Worm (Caenorhabditis elegans) whole organism, late embryonic: Measurements from ENCODE around the gene wht-6.
A peak's percentile ranks its signal among the peaks of the same experiment; 100 is the strongest.

Source experiments
- C08G9.2 ChIP-seq: sonication (generic microtip); optimal IDR thresholded peaks from 2 replicates; lab custom pipeline; 2016; ENCODE audit warnings: mild to moderate bottlenecking, missing genetic modification characterization, moderate library complexity, missing compliant biosample characterization
- F13H6.1 ChIP-seq: sonication (generic microtip); optimal IDR thresholded peaks from 2 replicates; lab custom pipeline; 2016; ENCODE audit warnings: missing genetic modification characterization, missing compliant biosample characterization
- K02D7.2 ChIP-seq: sonication (generic microtip); optimal IDR thresholded peaks from 2 replicates; lab custom pipeline; 2017; ENCODE audit warnings: mild to moderate bottlenecking, missing genetic modification characterization, missing compliant biosample characterization
- K09A11.1 ChIP-seq: sonication (generic microtip); optimal IDR thresholded peaks from 2 replicates; lab custom pipeline; 2017; ENCODE audit warnings: antibody characterized with exemption, mild to moderate bottlenecking, missing genetic modification characterization, missing compliant biosample characterization; ENCODE audit not compliant: insufficient read depth
- T23F11.4 ChIP-seq: fragments of 200-800 bp; sonication (Bioruptor generic); optimal IDR thresholded peaks from 2 replicates; lab custom pipeline; 2018; ENCODE audit warnings: mild to moderate bottlenecking, missing genetic modification characterization, missing compliant biosample characterization
- ahr-1 ChIP-seq: sonication (generic microtip); optimal IDR thresholded peaks from 2 replicates; lab custom pipeline; 2016; ENCODE audit warnings: missing genetic modification characterization, missing compliant biosample characterization
- ceh-18 ChIP-seq: sonication (generic microtip); optimal IDR thresholded peaks from 2 replicates; lab custom pipeline; 2016; ENCODE audit warnings: missing genetic modification characterization, missing compliant biosample characterization
- ceh-2 ChIP-seq: sonication (generic microtip); optimal IDR thresholded peaks from 2 replicates; lab custom pipeline; 2016; ENCODE audit warnings: missing genotype, missing genetic modification characterization, missing compliant biosample characterization
- che-1 ChIP-seq: sonication (generic microtip); optimal IDR thresholded peaks from 2 replicates; lab custom pipeline; 2016; ENCODE audit warnings: mild to moderate bottlenecking, missing genetic modification characterization, missing compliant biosample characterization
- dve-1 ChIP-seq: sonication (generic microtip); optimal IDR thresholded peaks from 2 replicates; lab custom pipeline; 2017; ENCODE audit warnings: antibody characterized with exemption, mild to moderate bottlenecking, missing genetic modification characterization, missing compliant biosample characterization
- elt-2 ChIP-seq: sonication (generic microtip); optimal IDR thresholded peaks from 2 replicates; lab custom pipeline; 2016; ENCODE audit warnings: missing genetic modification reagents, missing genetic modification characterization, missing compliant biosample characterization
- ets-4 ChIP-seq: sonication (generic microtip); optimal IDR thresholded peaks from 2 replicates; lab custom pipeline; 2016; ENCODE audit warnings: missing genetic modification characterization, missing compliant biosample characterization
- fax-1 ChIP-seq: sonication (generic microtip); optimal IDR thresholded peaks from 2 replicates; lab custom pipeline; 2016; ENCODE audit warnings: missing genotype, missing genetic modification characterization, missing compliant biosample characterization
- fkh-6 ChIP-seq: sonication (generic microtip); optimal IDR thresholded peaks from 2 replicates; lab custom pipeline; 2016; ENCODE audit warnings: missing genetic modification characterization, missing compliant biosample characterization
- hlh-30 ChIP-seq: sonication (generic microtip); optimal IDR thresholded peaks from 2 replicates; lab custom pipeline; 2017; ENCODE audit warnings: antibody characterized with exemption, missing genetic modification characterization, missing compliant biosample characterization; ENCODE audit not compliant: insufficient read depth
- hlh-8 ChIP-seq: sonication (generic microtip); optimal IDR thresholded peaks from 2 replicates; lab custom pipeline; 2016; ENCODE audit warnings: missing genotype, missing genetic modification characterization, missing compliant biosample characterization
- lim-6 ChIP-seq: sonication (generic microtip); optimal IDR thresholded peaks from 2 replicates; lab custom pipeline; 2016; ENCODE audit warnings: missing genetic modification characterization, missing compliant biosample characterization
- lin-11 ChIP-seq: fragments of 200-800 bp; sonication (Bioruptor generic); optimal IDR thresholded peaks from 2 replicates; lab custom pipeline; 2018; ENCODE audit warnings: mild to moderate bottlenecking, missing genetic modification characterization, missing compliant biosample characterization
- madf-2 ChIP-seq: sonication (generic microtip); optimal IDR thresholded peaks from 2 replicates; lab custom pipeline; 2017; ENCODE audit warnings: missing genetic modification characterization, missing compliant biosample characterization
- mec-3 ChIP-seq: sonication (generic microtip); optimal IDR thresholded peaks from 2 replicates; lab custom pipeline; 2016; ENCODE audit warnings: borderline replicate concordance, missing genetic modification characterization, missing compliant biosample characterization
- nfya-1 ChIP-seq: sonication (generic microtip); optimal IDR thresholded peaks from 2 replicates; lab custom pipeline; 2017; ENCODE audit warnings: missing genetic modification characterization, mild to moderate bottlenecking, missing compliant biosample characterization, antibody characterized with exemption, moderate library complexity
- pax-1 ChIP-seq: fragments of 150-350 bp; optimal IDR thresholded peaks from 2 replicates; lab custom pipeline; 2014; ENCODE audit warnings: missing biosample characterization, missing genetic modification characterization
- pha-2 ChIP-seq: sonication (generic microtip); optimal IDR thresholded peaks from 2 replicates; lab custom pipeline; 2017; ENCODE audit warnings: mild to moderate bottlenecking, missing genetic modification characterization, missing compliant biosample characterization
- pha-4 ChIP-seq: fragments of 150-350 bp; optimal IDR thresholded peaks from 2 replicates; lab custom pipeline; 2018; ENCODE audit warnings: missing biosample characterization, missing genetic modification reagents, missing genetic modification characterization
- pqm-1 ChIP-seq: sonication (generic microtip); optimal IDR thresholded peaks from 2 replicates; lab custom pipeline; 2016; ENCODE audit warnings: missing genetic modification characterization, missing compliant biosample characterization
- pros-1 ChIP-seq: fragments of 150-350 bp; optimal IDR thresholded peaks from 2 replicates; lab custom pipeline; 2014; ENCODE audit warnings: missing biosample characterization, missing genetic modification reagents, missing genetic modification characterization
- rnt-1 ChIP-seq: sonication (generic microtip); optimal IDR thresholded peaks from 2 replicates; lab custom pipeline; 2016; ENCODE audit warnings: missing genetic modification characterization, missing compliant biosample characterization
- sdc-2 ChIP-seq: sonication (generic microtip); optimal IDR thresholded peaks from 2 replicates; lab custom pipeline; 2016; ENCODE audit warnings: missing genotype, missing genetic modification characterization, missing compliant biosample characterization
- tbx-7 ChIP-seq: sonication (generic microtip); optimal IDR thresholded peaks from 2 replicates; lab custom pipeline; 2016; ENCODE audit warnings: missing genotype, missing genetic modification characterization, missing compliant biosample characterization
- unc-3 ChIP-seq, 2 experiments: fragments of 200-800 bp in 1 of 2; sonication (Bioruptor generic) in 1 of 2; sonication (generic microtip) in 1 of 2; conservative IDR thresholded peaks in 1 of 2; optimal IDR thresholded peaks in 1 of 2; 2 replicates each; pipeline versions ENCODE4 v1.3.6 to Lab custom; 2016 to 2022; ENCODE audit warnings: missing compliant biosample characterization in 2 of 2, missing genetic modification characterization in 2 of 2, missing genetic modification reagents in 1 of 2
- unc-42 ChIP-seq: sonication (generic microtip); optimal IDR thresholded peaks from 2 replicates; lab custom pipeline; 2016; ENCODE audit warnings: missing genotype, missing genetic modification characterization, missing compliant biosample characterization
- unc-86 ChIP-seq: sonication (generic microtip); optimal IDR thresholded peaks from 2 replicates; lab custom pipeline; 2016; ENCODE audit warnings: missing genetic modification characterization, missing compliant biosample characterization
- zip-5 ChIP-seq: sonication (generic microtip); optimal IDR thresholded peaks from 2 replicates; lab custom pipeline; 2016; ENCODE audit warnings: missing genetic modification characterization, missing compliant biosample characterization
- ztf-16 ChIP-seq: sonication (generic microtip); optimal IDR thresholded peaks from 2 replicates; lab custom pipeline; 2017; ENCODE audit warnings: missing genetic modification characterization, missing compliant biosample characterization

Gene wht-6

DNA sequence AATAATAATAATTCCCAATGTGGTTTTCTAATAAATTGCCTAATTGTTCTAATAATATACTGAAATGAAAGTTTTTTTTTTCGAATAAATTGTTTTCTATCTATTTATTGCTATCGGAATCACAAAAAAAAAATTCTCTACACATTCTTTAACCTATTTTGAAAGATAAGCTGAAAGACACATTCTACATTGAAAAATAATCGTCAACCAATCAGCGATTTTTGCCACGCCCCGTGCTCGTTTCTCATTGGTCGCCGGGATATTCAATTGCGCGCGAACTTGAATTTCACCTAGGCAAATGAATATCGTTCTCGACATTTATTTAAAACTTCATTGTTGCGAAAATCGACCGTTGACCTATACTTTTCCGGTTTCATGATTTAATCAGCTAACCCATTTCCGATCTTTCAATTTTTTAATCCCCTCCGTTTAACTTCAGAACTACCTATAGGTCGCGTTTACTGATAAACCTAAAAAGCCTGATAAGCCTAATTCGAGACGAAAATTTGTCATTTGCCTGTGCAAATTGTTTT is 28.5 kb downstream of the wht-6 start, which contains the start of gene F23F12.3:
TSS of gene F23F12.3 (plus strand) at position 483 of the 533 bp plus-strand sequence.
- TF ChIP-seq unc-86 (tag; lab: Kevin White, UChicago) (no peak), nfya-1 (tag; lab: Kevin White, UChicago) (peak; percentile 43), lin-11 (tag; lab: Kevin White, UChicago) (no peak), zip-5 (tag; lab: Kevin White, UChicago) (no peak)
- TF ChIP-seq, all 69 proteins: peak for 1

ce11 chrIII:6507832-6508231 is 36.3 kb downstream of the wht-6 start, which contains the start of gene F23F12.12:
Gene F23F12.12, plus strand, starts transcription at chrIII:6508132.
- TF ChIP-seq rnt-1 (tag; lab: Kevin White, UChicago) (no peak), T23F11.4 (GFP tag; lab: Kevin White, UChicago) (no peak), unc-3 (GFP tag; conservative IDR thresholded peaks at IDR 0.05; lab: Robert Waterston, UW) (no peak), unc-3 (tag; optimal IDR thresholded peaks at IDR 0.05; lab: Kevin White, UChicago) (no peak)

DNA sequence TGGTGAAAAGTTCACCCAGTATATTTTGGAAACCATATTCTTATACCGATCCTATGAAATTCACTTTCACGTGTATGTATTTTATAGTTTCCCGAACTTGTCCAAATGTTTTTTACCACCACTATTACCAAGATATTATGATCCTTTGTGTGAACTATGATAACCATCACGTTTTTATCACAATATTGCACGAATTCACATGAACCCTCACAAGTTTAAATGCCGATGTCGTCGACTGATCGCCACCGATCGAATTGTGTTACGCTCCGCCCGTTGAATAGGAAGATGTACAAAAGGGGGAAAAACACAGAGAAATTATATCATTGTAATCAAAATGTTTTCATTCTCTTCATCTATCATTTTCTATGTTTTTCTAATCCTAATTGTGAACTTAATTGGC is 36.8 kb downstream of the wht-6 start:
- TF ChIP-seq tbx-7 (no peak), K09A11.1 (tag; lab: Kevin White, UChicago) (no peak), hlh-8 (tag; lab: Kevin White, UChicago) (no peak), zip-5 (tag; lab: Kevin White, UChicago) (no peak), che-1 (tag; lab: Kevin White, UChicago) (no peak), ets-4 (tag; lab: Kevin White, UChicago) (no peak), ceh-2 (tag; lab: Kevin White, UChicago) (no peak), pax-1 (no peak), K02D7.2 (tag; lab: Kevin White, UChicago) (no peak), fax-1 (tag; lab: Kevin White, UChicago) (no peak), ztf-16 (tag; lab: Kevin White, UChicago) (no peak), sdc-2 (tag; lab: Kevin White, UChicago) (no peak), madf-2 (tag; lab: Kevin White, UChicago) (no peak), F13H6.1 (tag; lab: Kevin White, UChicago) (no peak), elt-2 (tag; lab: Kevin White, UChicago) (no peak), pqm-1 (tag; lab: Kevin White, UChicago) (no peak), ahr-1 (tag; lab: Kevin White, UChicago) (no peak), unc-3 (GFP tag; conservative IDR thresholded peaks at IDR 0.05; lab: Robert Waterston, UW) (no peak), unc-3 (tag; optimal IDR thresholded peaks at IDR 0.05; lab: Kevin White, UChicago) (no peak)

DNA sequence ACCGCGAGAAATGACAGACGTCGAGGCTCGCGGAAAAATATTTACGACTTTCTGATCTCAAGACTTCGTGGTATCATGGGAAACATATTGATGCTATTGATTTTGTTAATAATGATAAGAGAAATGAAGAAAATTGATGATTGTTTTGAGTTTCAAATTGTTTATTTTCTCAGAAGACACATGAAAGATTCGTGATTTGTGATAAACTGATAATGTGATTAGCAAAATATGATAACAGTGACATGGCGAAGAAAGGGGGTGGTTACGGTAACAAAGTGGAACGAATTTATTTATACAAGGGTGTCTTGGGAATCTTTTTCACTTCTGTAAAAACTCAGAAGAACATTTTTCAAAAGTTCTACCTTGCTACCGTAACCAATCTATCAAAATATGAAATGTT is 37.8 kb downstream of the wht-6 start:
- TF ChIP-seq fkh-6 (no peak), elt-2 (tag; lab: Kevin White, UChicago) (peak; percentile 63), C08G9.2 (tag; lab: Kevin White, UChicago) (no peak)

DNA sequence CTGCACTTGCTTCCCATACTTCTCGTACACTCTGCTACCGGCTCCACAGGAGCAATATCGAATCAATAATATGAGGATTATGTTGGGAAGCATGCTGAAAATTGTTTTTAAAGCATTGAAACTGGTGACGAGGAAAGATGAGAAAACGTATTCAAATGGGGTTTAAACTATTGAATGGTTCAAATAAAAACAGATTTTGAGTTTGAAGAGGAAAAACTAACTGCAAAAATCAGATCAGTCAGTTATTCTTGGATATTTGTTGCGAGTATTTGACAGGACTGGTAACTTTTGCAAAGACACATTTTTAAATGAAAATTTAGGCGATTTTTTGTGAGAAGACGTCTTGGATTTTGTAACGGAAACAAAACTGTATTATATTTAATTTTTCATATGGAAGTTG is 43.1 kb downstream of the wht-6 start, which contains the start of gene acr-5:
TSS of gene acr-5 (minus strand) at position 101 of the 400 bp plus-strand sequence.
- TF ChIP-seq hlh-30 (no peak), tbx-7 (no peak), unc-42 (tag; lab: Kevin White, UChicago) (no peak), dve-1 (tag; lab: Kevin White, UChicago) (no peak), mec-3 (tag; lab: Kevin White, UChicago) (no peak), lim-6 (no peak), ceh-18 (no peak), pros-1 (tag; lab: Kevin White, UChicago) (no peak), K02D7.2 (tag; lab: Kevin White, UChicago) (no peak), hlh-8 (tag; lab: Kevin White, UChicago) (no peak), pha-4 (tag; lab: Kevin White, UChicago) (no peak), pha-2 (tag; lab: Kevin White, UChicago) (no peak)
